Fruit fly (Drosophila melanogaster) whole organism, embryonic: ENCODE results near the gene CG17364.

Experiments
- Asciz ChIP-seq: fragments of 200-800 bp; sonication (Bioruptor generic); optimal IDR thresholded peaks from 2 replicates; lab custom pipeline; 2017; ENCODE audit warnings: missing biosample characterization, mild to moderate bottlenecking, missing genetic modification characterization, missing genetic modification reagents
- Blimp-1 ChIP-seq: fragments of 200-800 bp; sonication (Bioruptor generic); optimal IDR thresholded peaks from 3 replicates; lab custom pipeline; 2018; ENCODE audit warnings: missing biosample characterization, missing genetic modification characterization, mild to moderate bottlenecking, moderate library complexity, missing genetic modification reagents
- CG10565 ChIP-seq: fragments of 200-800 bp; sonication (Bioruptor generic); optimal IDR thresholded peaks from 3 replicates; lab custom pipeline; 2016; ENCODE audit warnings: missing biosample characterization, mild to moderate bottlenecking, missing genetic modification characterization
- CG11085 ChIP-seq: fragments of 200-800 bp; sonication (Bioruptor generic); IDR thresholded peaks from 2 replicates; pipeline ENCODE4 v1.3.6; 2022; ENCODE audit warnings: missing biosample characterization, missing genetic modification characterization
- CG11398 ChIP-seq: fragments of 200-800 bp; sonication (Bioruptor generic); optimal IDR thresholded peaks from 2 replicates; lab custom pipeline; 2016; ENCODE audit warnings: missing biosample characterization, missing genetic modification characterization
- CG14050 ChIP-seq: fragments of 200-800 bp; sonication (Bioruptor generic); IDR thresholded peaks from 3 replicates; pipeline ENCODE4 v1.3.6; 2022; ENCODE audit warnings: missing biosample characterization, missing genetic modification characterization
- CG14441 ChIP-seq: fragments of 200-800 bp; sonication (Bioruptor generic); IDR thresholded peaks from 2 replicates; pipeline ENCODE4 v1.3.6; 2022; ENCODE audit warnings: missing biosample characterization, missing genetic modification characterization
- CG2129 ChIP-seq: fragments of 200-800 bp; sonication (Bioruptor generic); IDR thresholded peaks from 2 replicates; pipeline ENCODE4 v1.3.6; 2022; ENCODE audit warnings: missing biosample characterization, missing genetic modification characterization; ENCODE audit not compliant: partially characterized antibody
- CG2199 ChIP-seq: fragments of 200-800 bp; sonication (Bioruptor generic); IDR thresholded peaks from 3 replicates; pipeline ENCODE4 v1.3.6; 2022; ENCODE audit warnings: missing biosample characterization, missing genetic modification characterization
- CG2202 ChIP-seq: fragments of 200-800 bp; sonication (Bioruptor generic); optimal IDR thresholded peaks from 2 replicates; lab custom pipeline; 2018; ENCODE audit warnings: missing biosample characterization, mild to moderate bottlenecking, missing genetic modification characterization
- CG2712 ChIP-seq: fragments of 200-800 bp; optimal IDR thresholded peaks from 3 replicates; lab custom pipeline; 2019; ENCODE audit warnings: missing biosample characterization, mild to moderate bottlenecking, missing genetic modification characterization, moderate library complexity
- CG34224 ChIP-seq: fragments of 200-800 bp; sonication (Bioruptor generic); IDR thresholded peaks from 3 replicates; pipeline ENCODE4 v1.3.6; 2022; ENCODE audit warnings: missing biosample characterization, missing genetic modification characterization; ENCODE audit not compliant: partially characterized antibody
- CG4282 ChIP-seq: fragments of 200-800 bp; sonication (Bioruptor generic); optimal IDR thresholded peaks from 2 replicates; lab custom pipeline; 2016; ENCODE audit warnings: missing biosample characterization, missing genetic modification characterization
- CG4328 ChIP-seq: fragments of 200-800 bp; sonication (Bioruptor generic); optimal IDR thresholded peaks from 3 replicates; lab custom pipeline; 2017; ENCODE audit warnings: missing biosample characterization, missing genetic modification reagents, missing genetic modification characterization
- CG4707 ChIP-seq: fragments of 200-800 bp; sonication (Bioruptor generic); optimal IDR thresholded peaks from 2 replicates; lab custom pipeline; 2018; ENCODE audit warnings: missing biosample characterization, mild to moderate bottlenecking, missing genetic modification characterization, moderate library complexity
- CG4820 ChIP-seq: fragments of 200-800 bp; sonication (Bioruptor generic); optimal IDR thresholded peaks from 3 replicates; lab custom pipeline; 2016; ENCODE audit warnings: missing biosample characterization, missing genetic modification characterization
- CG6254 ChIP-seq: fragments of 200-800 bp; sonication (Bioruptor generic); optimal IDR thresholded peaks from 3 replicates; lab custom pipeline; 2017; ENCODE audit warnings: mild to moderate bottlenecking, missing biosample characterization, missing genetic modification reagents, missing genetic modification characterization
- CG6683 ChIP-seq: fragments of 200-800 bp; sonication (Bioruptor generic); optimal IDR thresholded peaks from 2 replicates; lab custom pipeline; 2017; ENCODE audit warnings: missing biosample characterization, mild to moderate bottlenecking, missing genetic modification characterization, missing genetic modification reagents
- CG6813 ChIP-seq: fragments of 200-800 bp; sonication (Bioruptor generic); optimal IDR thresholded peaks from 2 replicates; lab custom pipeline; 2017; ENCODE audit warnings: missing biosample characterization, missing genetic modification characterization, mild to moderate bottlenecking, moderate library complexity, missing genetic modification reagents
- CG7556 ChIP-seq: fragments of 200-800 bp; sonication (Bioruptor generic); optimal IDR thresholded peaks from 2 replicates; lab custom pipeline; 2017; ENCODE audit warnings: missing biosample characterization, mild to moderate bottlenecking, missing genetic modification characterization
- CG9727 ChIP-seq: fragments of 200-800 bp; sonication (Bioruptor generic); optimal IDR thresholded peaks from 3 replicates; lab custom pipeline; 2017; ENCODE audit warnings: missing biosample characterization, mild to moderate bottlenecking, missing genetic modification characterization
- Dbx ChIP-seq: fragments of 200-800 bp; sonication (Bioruptor generic); IDR thresholded peaks from 3 replicates; pipeline ENCODE4 v1.3.6; 2022; ENCODE audit warnings: missing biosample characterization, missing genetic modification characterization
- Dp ChIP-seq: fragments of 200-800 bp; sonication (Bioruptor generic); optimal IDR thresholded peaks from 2 replicates; lab custom pipeline; 2018; ENCODE audit warnings: missing biosample characterization, mild to moderate bottlenecking, missing genetic modification characterization, moderate library complexity
- E2f2 ChIP-seq: fragments of 200-800 bp; sonication (Bioruptor generic); IDR thresholded peaks from 2 replicates; pipeline ENCODE4 v1.3.6; 2022; ENCODE audit warnings: missing biosample characterization, missing genetic modification characterization
- HmgD ChIP-seq: fragments of 200-800 bp; sonication (Bioruptor generic); optimal IDR thresholded peaks from 3 replicates; lab custom pipeline; 2016; ENCODE audit warnings: missing biosample characterization, missing genetic modification characterization
- Lim3 ChIP-seq: fragments of 200-800 bp; sonication (Bioruptor generic); IDR thresholded peaks from 2 replicates; pipeline ENCODE4 v1.3.6; 2022; ENCODE audit warnings: missing biosample characterization, missing genetic modification characterization
- NFAT ChIP-seq: fragments of 200-800 bp; sonication (Bioruptor generic); IDR thresholded peaks from 2 replicates; pipeline ENCODE4 v1.3.6; 2022; ENCODE audit warnings: missing biosample characterization, missing genetic modification characterization
- Ravus ChIP-seq: fragments of 200-800 bp; sonication (Bioruptor generic); IDR thresholded peaks from 2 replicates; pipeline ENCODE4 v1.3.6; 2022; ENCODE audit warnings: missing biosample characterization, missing genetic modification characterization
- Side ChIP-seq: fragments of 200-800 bp; sonication (Bioruptor generic); optimal IDR thresholded peaks from 2 replicates; lab custom pipeline; 2016; ENCODE audit warnings: missing biosample characterization, missing genetic modification characterization
- Sox102F ChIP-seq: fragments of 200-800 bp; sonication (Bioruptor generic); optimal IDR thresholded peaks from 2 replicates; lab custom pipeline; 2018; ENCODE audit warnings: missing biosample characterization, mild to moderate bottlenecking, missing genetic modification characterization, moderate library complexity
- Vsx1 ChIP-seq: fragments of 200-800 bp; sonication (Bioruptor generic); optimal IDR thresholded peaks from 2 replicates; lab custom pipeline; 2017; ENCODE audit warnings: missing biosample characterization, mild to moderate bottlenecking, missing genetic modification characterization, missing genetic modification reagents
- ara ChIP-seq: fragments of 200-800 bp; sonication (Bioruptor generic); IDR thresholded peaks from 2 replicates; pipeline ENCODE4 v1.3.6; 2022; ENCODE audit warnings: missing biosample characterization, missing genetic modification characterization
- btn ChIP-seq: fragments of 200-800 bp; sonication (Bioruptor generic); optimal IDR thresholded peaks from 2 replicates; lab custom pipeline; 2016; ENCODE audit warnings: missing biosample characterization, missing genetic modification characterization
- cas ChIP-seq: fragments of 200-800 bp; sonication (Bioruptor generic); IDR thresholded peaks from 2 replicates; pipeline ENCODE4 v1.3.6; 2022; ENCODE audit warnings: missing biosample characterization, missing genetic modification characterization
- chif ChIP-seq, 2 experiments: fragments of 200-800 bp; sonication (Bioruptor generic); optimal IDR thresholded peaks; 3 replicates each; lab custom pipeline; 2016; ENCODE audit warnings: missing biosample characterization in 2 of 2, missing genetic modification characterization in 2 of 2
- ci ChIP-seq: fragments of 200-800 bp; sonication (Bioruptor generic); IDR thresholded peaks from 3 replicates; pipeline ENCODE4 v1.3.6; 2022; ENCODE audit warnings: missing biosample characterization, missing genetic modification characterization
- dimm ChIP-seq: fragments of 200-800 bp; sonication (Bioruptor generic); IDR thresholded peaks from 2 replicates; pipeline ENCODE4 v1.3.6; 2022; ENCODE audit warnings: missing biosample characterization, missing genetic modification characterization
- dpn ChIP-seq, 2 experiments: fragments of 200-800 bp; sonication (Bioruptor generic); optimal IDR thresholded peaks; 3 replicates each; lab custom pipeline; 2016; ENCODE audit warnings: missing biosample characterization in 2 of 2, missing genetic modification characterization in 2 of 2
- esg ChIP-seq: fragments of 200-800 bp; sonication (Bioruptor generic); conservative IDR thresholded peaks from 2 replicates; pipeline ENCODE4 v1.3.6; 2022; ENCODE audit warnings: missing biosample characterization, missing genetic modification characterization
- fd3F ChIP-seq: fragments of 200-800 bp; sonication (Bioruptor generic); optimal IDR thresholded peaks from 2 replicates; lab custom pipeline; 2018; ENCODE audit warnings: missing biosample characterization, mild to moderate bottlenecking, missing genetic modification characterization, moderate library complexity
- grau ChIP-seq: fragments of 200-800 bp; optimal IDR thresholded peaks from 3 replicates; lab custom pipeline; 2019; ENCODE audit warnings: missing biosample characterization, mild to moderate bottlenecking, missing genetic modification characterization, moderate library complexity
- ken ChIP-seq: fragments of 200-800 bp; sonication (Bioruptor generic); IDR thresholded peaks from 3 replicates; pipeline ENCODE4 v1.3.6; 2022; ENCODE audit warnings: missing biosample characterization, missing genetic modification characterization
- maf-S ChIP-seq: fragments of 200-800 bp; sonication (Bioruptor generic); optimal IDR thresholded peaks from 2 replicates; lab custom pipeline; 2016; ENCODE audit warnings: missing biosample characterization, missing genetic modification characterization
- mam ChIP-seq: fragments of 200-800 bp; sonication (Bioruptor generic); optimal IDR thresholded peaks from 3 replicates; lab custom pipeline; 2016; ENCODE audit warnings: missing biosample characterization, missing genetic modification characterization
- nerfin-2 ChIP-seq: fragments of 200-800 bp; sonication (Bioruptor generic); IDR thresholded peaks from 2 replicates; pipeline ENCODE4 v1.3.6; 2022; ENCODE audit warnings: missing biosample characterization, missing genetic modification characterization; ENCODE audit not compliant: partially characterized antibody
- shn ChIP-seq: fragments of 200-800 bp; sonication (Bioruptor generic); optimal IDR thresholded peaks from 3 replicates; lab custom pipeline; 2016; ENCODE audit warnings: missing biosample characterization, missing genetic modification characterization
- sima ChIP-seq: fragments of 200-800 bp; sonication (Bioruptor generic); optimal IDR thresholded peaks from 2 replicates; lab custom pipeline; 2016; ENCODE audit warnings: missing biosample characterization, missing genetic modification characterization
- tap ChIP-seq: fragments of 200-800 bp; optimal IDR thresholded peaks from 3 replicates; lab custom pipeline; 2019; ENCODE audit warnings: missing biosample characterization, mild to moderate bottlenecking, missing genetic modification characterization, moderate library complexity
- tin ChIP-seq: fragments of 200-800 bp; sonication (Bioruptor generic); optimal IDR thresholded peaks from 3 replicates; lab custom pipeline; 2016; ENCODE audit warnings: missing biosample characterization, missing genetic modification characterization
- tup ChIP-seq: fragments of 200-800 bp; sonication (Bioruptor generic); optimal IDR thresholded peaks from 2 replicates; lab custom pipeline; 2016; ENCODE audit warnings: missing biosample characterization, mild to moderate bottlenecking, missing genetic modification characterization, moderate library complexity
- vfl ChIP-seq: fragments of 200-800 bp; sonication (Bioruptor generic); optimal IDR thresholded peaks from 2 replicates; lab custom pipeline; 2016; ENCODE audit warnings: missing biosample characterization, missing genetic modification characterization

Gene CG17364

dm6 chr3L:14036867-14037313 is 43.7 kb upstream of the CG17364 start, which contains the start of gene Hsp110 (continued):
- no peak for TF ChIP-seq CG4328 (GFP tag; lab: Kevin White, UChicago)
- TF ChIP-seq CG14441 = no peak
- TF ChIP-seq Dbx (GFP tag; lab: Robert Waterston, UW) = peak; percentile 72; the same call in 2 of the 3 replicates
- no peak for TF ChIP-seq CG4820 (GFP tag; lab: Kevin White, UChicago)
- no peak for TF ChIP-seq CG2202 (tag; lab: Kevin White, UChicago)
- no peak for TF ChIP-seq Side (GFP tag; lab: Kevin White, UChicago)
- no peak for TF ChIP-seq cas (GFP tag; lab: Robert Waterston, UW)
- TF ChIP-seq CG10565 (GFP tag; lab: Kevin White, UChicago) = no peak
- TF ChIP-seq mam (GFP tag; lab: Kevin White, UChicago) = no peak
- TF ChIP-seq tin (GFP tag; lab: Kevin White, UChicago) = peak; percentile 21
- no peak for TF ChIP-seq CG7556 (GFP tag; lab: Kevin White, UChicago)
- TF ChIP-seq ara (GFP tag; lab: Robert Waterston, UW) = no peak
- TF ChIP-seq HmgD = no peak
- TF ChIP-seq tap (tag; lab: Kevin White, UChicago) = no peak
- TF ChIP-seq Sox102F (GFP tag; lab: Kevin White, UChicago) = no peak
- no peak for TF ChIP-seq shn (GFP tag; lab: Kevin White, UChicago)
- TF ChIP-seq CG11398 (GFP tag; lab: Kevin White, UChicago) = peak; percentile 25
- peak; percentile 81 for TF ChIP-seq NFAT (GFP tag; lab: Robert Waterston, UW)
- TF ChIP-seq Ravus (GFP tag; lab: Robert Waterston, UW) = no peak
- no peak for TF ChIP-seq dimm
- TF ChIP-seq Dp = peak; percentile 92
- no peak for TF ChIP-seq chif (GFP tag; optimal IDR thresholded peaks at IDR 0.05; lab: Kevin White, UChicago)
- TF ChIP-seq CG6254 (GFP tag; lab: Kevin White, UChicago) = peak; percentile 56
- no peak for TF ChIP-seq dpn (GFP tag; optimal IDR thresholded peaks at IDR 0.05; lab: Kevin White, UChicago)
- TF ChIP-seq nerfin-2 (GFP tag; lab: Robert Waterston, UW) = peak; percentile 98
- TF ChIP-seq CG2712 (tag; lab: Kevin White, UChicago) = peak; percentile 42
- TF ChIP-seq grau (tag; lab: Kevin White, UChicago) = peak; percentile 16
- TF ChIP-seq CG9727 = no peak
- TF ChIP-seq CG2199 = 0 out of 3 replicates have a peak, but pooled peaks have one; percentile 51
- TF ChIP-seq Lim3 (GFP tag; lab: Robert Waterston, UW) = no peak
- no peak for TF ChIP-seq CG14050 (GFP tag; lab: Robert Waterston, UW)
- no peak for TF ChIP-seq CG4707 (GFP tag; lab: Kevin White, UChicago)
- TF ChIP-seq fd3F (GFP tag; lab: Kevin White, UChicago) = no peak
- TF ChIP-seq Asciz = no peak
- no peak for TF ChIP-seq vfl (GFP tag; lab: Kevin White, UChicago)
- TF ChIP-seq CG6813 (GFP tag; lab: Kevin White, UChicago) = no peak
- no peak for TF ChIP-seq CG11085 (GFP tag; lab: Robert Waterston, UW)
- no peak for TF ChIP-seq CG6683 (GFP tag; lab: Kevin White, UChicago)
- no peak for TF ChIP-seq esg (GFP tag; lab: Robert Waterston, UW)
- TF ChIP-seq sima (GFP tag; lab: Kevin White, UChicago) = no peak
- peak; percentile 96 for TF ChIP-seq CG2129 (GFP tag; lab: Robert Waterston, UW)
- no peak for TF ChIP-seq btn (GFP tag; lab: Kevin White, UChicago)
- no peak for TF ChIP-seq Blimp-1
- no peak for TF ChIP-seq CG4282 (GFP tag; lab: Kevin White, UChicago)
- no peak for TF ChIP-seq maf-S (GFP tag; lab: Kevin White, UChicago)
- no peak for TF ChIP-seq tup
- TF ChIP-seq CG34224 (GFP tag; lab: Robert Waterston, UW) = peak; percentile 100
- no peak for TF ChIP-seq Vsx1 (GFP tag; lab: Kevin White, UChicago)
- TF ChIP-seq E2f2 (GFP tag; lab: Robert Waterston, UW) = peak; percentile 95
- TF ChIP-seq ci (GFP tag; lab: Robert Waterston, UW) = peak; percentile 45; the same call in 2 of the 3 replicates
- TF ChIP-seq ken (GFP tag; lab: Robert Waterston, UW) = no peak
